Worm (Caenorhabditis elegans): ENCODE data around the gene K12B6.9.

Gene K12B6.9

ce11 chrV:6292401-6292800 is at the start of gene K12B6.9:
TSS of gene K12B6.9 (minus strand) at chrV:6292666.
- TF ChIP-seq ceh-9 (tag; optimal IDR thresholded peaks at IDR 0.05) (no peak), ttx-3 (tag; optimal IDR thresholded peaks at IDR 0.05) (no peak), fkh-10 (GFP tag; optimal IDR thresholded peaks at IDR 0.05) (no peak), ceh-48 (tag; optimal IDR thresholded peaks at IDR 0.05) (no peak), npax-4 (tag; optimal IDR thresholded peaks at IDR 0.05) (no peak), tbx-2 (tag; optimal IDR thresholded peaks at IDR 0.05) (no peak), pat-9 (tag; optimal IDR thresholded peaks at IDR 0.05) (no peak), ama-1 (optimal IDR thresholded peaks at IDR 0.05) (no peak), ceh-2 (tag; optimal IDR thresholded peaks at IDR 0.05) (no peak), pax-1 (tag; optimal IDR thresholded peaks at IDR 0.05) (no peak), ztf-16 (tag; optimal IDR thresholded peaks at IDR 0.05) (no peak), sox-2 (GFP tag; IDR thresholded peaks at IDR 0.05) (no peak), rnt-1 (tag; optimal IDR thresholded peaks at IDR 0.05) (no peak), sdc-2 (tag; optimal IDR thresholded peaks at IDR 0.05) (no peak), F13H6.1 (tag; optimal IDR thresholded peaks at IDR 0.05) (no peak), ceh-24 (tag; optimal IDR thresholded peaks at IDR 0.05) (no peak), ceh-19 (GFP tag; optimal IDR thresholded peaks at IDR 0.05) (no peak), ets-4 (tag; optimal IDR thresholded peaks at IDR 0.05) (no peak), nhr-232 (tag; optimal IDR thresholded peaks at IDR 0.05) (no peak)

- peak; percentile 12 for TF ChIP-seq unc-42 (tag; optimal IDR thresholded peaks at IDR 0.05)
- TF ChIP-seq madf-2 (tag; optimal IDR thresholded peaks at IDR 0.05) = no peak
Observed at ce11 chrV:6341078-6341638, 48.7 kb upstream of the K12B6.9 start.

- TF ChIP-seq unc-55 (GFP tag; optimal IDR thresholded peaks at IDR 0.05) (no peak), tbx-2 (tag; optimal IDR thresholded peaks at IDR 0.05) (no peak), mec-3 (tag; optimal IDR thresholded peaks at IDR 0.05; ENCODE audit: borderline replicate concordance) (no peak), ceh-2 (tag; optimal IDR thresholded peaks at IDR 0.05) (no peak), ceh-14 (tag; optimal IDR thresholded peaks at IDR 0.05) (no peak), nfya-1 (tag; optimal IDR thresholded peaks at IDR 0.05) (no peak), rnt-1 (tag; optimal IDR thresholded peaks at IDR 0.05) (no peak), elt-2 (tag; optimal IDR thresholded peaks at IDR 0.05) (no peak), tbx-7 (tag; optimal IDR thresholded peaks at IDR 0.05) (no peak), ets-4 (tag; optimal IDR thresholded peaks at IDR 0.05) (no peak), madf-2 (tag; optimal IDR thresholded peaks at IDR 0.05) (no peak), ceh-6 (GFP tag; optimal IDR thresholded peaks at IDR 0.05) (no peak), pros-1 (tag; optimal IDR thresholded peaks at IDR 0.05) (no peak), eyg-1 (tag; optimal IDR thresholded peaks at IDR 0.05) (no peak), ceh-9 (tag; optimal IDR thresholded peaks at IDR 0.05) (no peak), odd-2 (tag; optimal IDR thresholded peaks at IDR 0.05) (no peak)
Observed at ce11 chrV:6336108-6336507, 43.6 kb upstream of the K12B6.9 start, which contains the start of gene T28C12.6. TSS of gene T28C12.6 (minus strand) at chrV:6336119.

ce11 chrV:6335226-6335625 is 42.8 kb upstream of the K12B6.9 start:
- no peak for TF ChIP-seq hlh-6 (tag; optimal IDR thresholded peaks at IDR 0.05)
- no peak for TF ChIP-seq dmd-4 (tag; optimal IDR thresholded peaks at IDR 0.05; ENCODE audit: borderline replicate concordance)
- no peak for TF ChIP-seq ceh-48 (tag; optimal IDR thresholded peaks at IDR 0.05)

ce11 chrV:6331607-6332006 is 39.1 kb upstream of the K12B6.9 start, which contains the start of gene T28C12.1:
TSS of gene T28C12.1 (plus strand) at chrV:6331907.
- TF ChIP-seq sox-4 (tag; optimal IDR thresholded peaks at IDR 0.05) = no peak
- TF ChIP-seq ceh-45 (GFP tag; IDR thresholded peaks at IDR 0.05) = no peak
- TF ChIP-seq tbx-2 (tag; optimal IDR thresholded peaks at IDR 0.05) = no peak
- TF ChIP-seq npax-4 (tag; optimal IDR thresholded peaks at IDR 0.05) = no peak
- no peak for TF ChIP-seq pha-4 (tag; optimal IDR thresholded peaks at IDR 0.05)
- no peak for TF ChIP-seq fkh-6 (tag; optimal IDR thresholded peaks at IDR 0.05)
- TF ChIP-seq pros-1 (tag; optimal IDR thresholded peaks at IDR 0.05) = no peak
- no peak for TF ChIP-seq unc-86 (tag; optimal IDR thresholded peaks at IDR 0.05)
- TF ChIP-seq dve-1 (tag; optimal IDR thresholded peaks at IDR 0.05) = no peak
- TF ChIP-seq fax-1 (tag; optimal IDR thresholded peaks at IDR 0.05) = no peak
- TF ChIP-seq mec-3 (tag; optimal IDR thresholded peaks at IDR 0.05; ENCODE audit: borderline replicate concordance) = no peak
- TF ChIP-seq ceh-9 (tag; optimal IDR thresholded peaks at IDR 0.05) = no peak
- no peak for TF ChIP-seq nhr-11 (tag; optimal IDR thresholded peaks at IDR 0.05)
- no peak for TF ChIP-seq ceh-6 (GFP tag; optimal IDR thresholded peaks at IDR 0.05)
- no peak for TF ChIP-seq pax-1 (tag; optimal IDR thresholded peaks at IDR 0.05)

All from whole organism, late embryonic.